Fruit fly (Drosophila melanogaster) whole organism, wandering third instar larva: ENCODE measurements around the gene pn.

Experiments
- Abd-B ChIP-seq: fragments of >200 bp; optimal IDR thresholded peaks from 2 replicates; lab custom pipeline; 2017; ENCODE audit warnings: missing biosample characterization, missing genetic modification characterization
- CG32264 ChIP-seq: fragments of 200-800 bp; sonication (Bioruptor generic); optimal IDR thresholded peaks from 2 replicates; lab custom pipeline; 2016; ENCODE audit warnings: missing biosample characterization, missing genetic modification characterization
- CG9705 ChIP-seq: fragments of 200-800 bp; sonication (Bioruptor generic); optimal IDR thresholded peaks from 2 replicates; lab custom pipeline; 2018; ENCODE audit warnings: missing biosample characterization, mild to moderate bottlenecking, missing genetic modification characterization
- CrebA ChIP-seq: fragments of 200-800 bp; sonication (Bioruptor generic); optimal IDR thresholded peaks from 2 replicates; lab custom pipeline; 2016; ENCODE audit warnings: missing biosample characterization, mild to moderate bottlenecking, missing genetic modification characterization, borderline replicate concordance
- Dfd ChIP-seq: fragments of >200 bp; optimal IDR thresholded peaks from 2 replicates; lab custom pipeline; 2017; ENCODE audit warnings: missing biosample characterization, missing genetic modification characterization
- Dif ChIP-seq: fragments of 200-275, 200-300 bp; sonication (Bioruptor generic); optimal IDR thresholded peaks from 2 replicates; lab custom pipeline; 2018; ENCODE audit warnings: missing biosample characterization, missing genetic modification characterization; ENCODE audit not compliant: partially characterized antibody
- GATAd ChIP-seq: sonication (Bioruptor generic); optimal IDR thresholded peaks from 2 replicates; lab custom pipeline; 2016; ENCODE audit warnings: missing biosample characterization, missing genetic modification characterization
- HLH106 ChIP-seq: fragments of 200-800 bp; optimal IDR thresholded peaks from 3 replicates; lab custom pipeline; 2019; ENCODE audit warnings: missing biosample characterization, mild to moderate bottlenecking, missing genetic modification characterization, moderate library complexity
- Hnf4 ChIP-seq: fragments of 200-800 bp; sonication (Bioruptor generic); optimal IDR thresholded peaks from 2 replicates; lab custom pipeline; 2016; ENCODE audit warnings: missing biosample characterization, mild to moderate bottlenecking, missing genetic modification characterization
- Hr78 ChIP-seq: fragments of >200 bp; optimal IDR thresholded peaks from 2 replicates; lab custom pipeline; 2017; ENCODE audit warnings: missing biosample characterization, missing genetic modification characterization
- Hr83 ChIP-seq: fragments of 200-300 bp; sonication (Bioruptor generic); optimal IDR thresholded peaks from 2 replicates; lab custom pipeline; 2016; ENCODE audit warnings: missing biosample characterization, mild to moderate bottlenecking, missing genetic modification characterization, moderate library complexity; ENCODE audit not compliant: poor library complexity, severe bottlenecking
- Jra ChIP-seq: sonication (Bioruptor generic); optimal IDR thresholded peaks from 2 replicates; lab custom pipeline; 2016; ENCODE audit warnings: missing biosample characterization, missing genetic modification characterization
- Mio ChIP-seq: sonication (Bioruptor generic); optimal IDR thresholded peaks from 2 replicates; lab custom pipeline; 2016; ENCODE audit warnings: missing biosample characterization, missing genetic modification characterization
- Myc ChIP-seq: fragments of >200 bp; optimal IDR thresholded peaks from 2 replicates; lab custom pipeline; 2017
- N ChIP-seq: fragments of >200 bp; optimal IDR thresholded peaks from 2 replicates; lab custom pipeline; 2018; ENCODE audit warnings: missing biosample characterization, missing external identifiers, missing genetic modification characterization
- OdsH ChIP-seq: fragments of 200-800 bp; sonication (Bioruptor generic); optimal IDR thresholded peaks from 2 replicates; lab custom pipeline; 2016; ENCODE audit warnings: missing biosample characterization, mild to moderate bottlenecking, missing genetic modification characterization
- Rel ChIP-seq, 2 experiments: fragments of 200-800 bp; sonication (Bioruptor generic) in 1 of 2; optimal IDR thresholded peaks; 2 replicates in 1 of 2; 3 replicates in 1 of 2; lab custom pipeline; 2016 to 2019; ENCODE audit warnings: mild to moderate bottlenecking in 2 of 2, missing biosample characterization in 2 of 2, missing genetic modification characterization in 2 of 2, moderate library complexity in 1 of 2
- Sp1 ChIP-seq: fragments of 200-800 bp; sonication (Bioruptor generic); optimal IDR thresholded peaks from 3 replicates; lab custom pipeline; 2019; ENCODE audit warnings: missing biosample characterization, mild to moderate bottlenecking, missing genetic modification characterization, moderate library complexity
- Vsx2 ChIP-seq: fragments of 200-300, 225-300 bp; sonication (Bioruptor generic); optimal IDR thresholded peaks from 2 replicates; lab custom pipeline; 2018; ENCODE audit warnings: missing biosample characterization, missing genetic modification characterization; ENCODE audit not compliant: partially characterized antibody
- br ChIP-seq: fragments of 200-800 bp; sonication (Bioruptor generic); optimal IDR thresholded peaks from 2 replicates; lab custom pipeline; 2016; ENCODE audit warnings: missing biosample characterization, missing genetic modification characterization
- brk ChIP-seq: fragments of 200-800 bp; sonication (Bioruptor generic); optimal IDR thresholded peaks from 2 replicates; lab custom pipeline; 2016; ENCODE audit warnings: missing biosample characterization, mild to moderate bottlenecking, missing genetic modification characterization
- dl ChIP-seq, 2 experiments: fragments of 175-275, 200-275 bp in 1 of 2; fragments of 200-275 bp in 1 of 2; sonication (Bioruptor generic); optimal IDR thresholded peaks; lab custom pipeline; 2018; ENCODE audit warnings: mild to moderate bottlenecking in 2 of 2, missing biosample characterization in 2 of 2, missing genetic modification characterization in 2 of 2, moderate library complexity in 2 of 2; ENCODE audit not compliant: partially characterized antibody in 2 of 2, insufficient read depth in 1 of 2
- dmrt93B ChIP-seq: fragments of 200-800 bp; sonication (Bioruptor generic); optimal IDR thresholded peaks from 2 replicates; lab custom pipeline; 2018; ENCODE audit warnings: missing biosample characterization, mild to moderate bottlenecking, missing genetic modification characterization
- dsf ChIP-seq: sonication (Bioruptor generic); optimal IDR thresholded peaks from 2 replicates; lab custom pipeline; 2016; ENCODE audit warnings: missing biosample characterization, missing genetic modification characterization, borderline replicate concordance
- ey ChIP-seq: fragments of 200-800 bp; sonication (Bioruptor generic); optimal IDR thresholded peaks from 2 replicates; lab custom pipeline; 2016; ENCODE audit warnings: missing biosample characterization, missing genetic modification characterization
- foxo ChIP-seq, 2 experiments: fragments of 200-800 bp; sonication (Bioruptor generic); optimal IDR thresholded peaks; 2 replicates in 1 of 2; 3 replicates in 1 of 2; lab custom pipeline; 2016 to 2017; ENCODE audit warnings: missing biosample characterization in 2 of 2, missing genetic modification characterization in 2 of 2
- fru ChIP-seq: fragments of 200-800 bp; sonication (Bioruptor generic); optimal IDR thresholded peaks from 3 replicates; lab custom pipeline; 2016; ENCODE audit warnings: missing biosample characterization, mild to moderate bottlenecking, missing genetic modification characterization
- h ChIP-seq: fragments of 200-800 bp; sonication (Bioruptor generic); optimal IDR thresholded peaks from 3 replicates; lab custom pipeline; 2016; ENCODE audit warnings: missing biosample characterization, mild to moderate bottlenecking, missing genetic modification characterization
- jim ChIP-seq: fragments of 175-275, 200-325 bp; sonication (Bioruptor generic); optimal IDR thresholded peaks from 2 replicates; lab custom pipeline; 2016; ENCODE audit warnings: missing biosample characterization, mild to moderate bottlenecking, missing genetic modification characterization
- lola ChIP-seq: fragments of >200 bp; optimal IDR thresholded peaks from 2 replicates; lab custom pipeline; 2017; ENCODE audit warnings: missing biosample characterization, missing genetic modification characterization
- psq ChIP-seq: fragments of 200-800 bp; sonication (Bioruptor generic); optimal IDR thresholded peaks from 3 replicates; lab custom pipeline; 2017; ENCODE audit warnings: missing biosample characterization, mild to moderate bottlenecking, missing genetic modification characterization, moderate library complexity
- rgr ChIP-seq: fragments of 200-800 bp; sonication (Bioruptor generic); optimal IDR thresholded peaks from 3 replicates; lab custom pipeline; 2016; ENCODE audit warnings: missing biosample characterization, mild to moderate bottlenecking, missing genetic modification characterization
- sage ChIP-seq: fragments of 200-800 bp; sonication (Bioruptor generic); optimal IDR thresholded peaks from 2 replicates; lab custom pipeline; 2016; ENCODE audit warnings: missing biosample characterization, mild to moderate bottlenecking, missing genetic modification characterization
- sv ChIP-seq: fragments of 200-800 bp; sonication (Bioruptor generic); optimal IDR thresholded peaks from 3 replicates; lab custom pipeline; 2016; ENCODE audit warnings: missing biosample characterization, missing genetic modification characterization
- tai ChIP-seq: sonication (Bioruptor generic); optimal IDR thresholded peaks from 2 replicates; lab custom pipeline; 2016; ENCODE audit warnings: missing biosample characterization, missing genetic modification characterization
- woc ChIP-seq: sonication (Bioruptor generic); optimal IDR thresholded peaks from 2 replicates; lab custom pipeline; 2016; ENCODE audit warnings: missing biosample characterization, mild to moderate bottlenecking, missing genetic modification characterization

The pn gene

dm6 chrX:2180750-2181261 is at the start of gene pn:
Gene pn (plus strand): TSS chrX:2181211.
- TF ChIP-seq CG32264 (GFP tag; lab: Kevin White, UChicago), result no peak
- TF ChIP-seq OdsH, result no peak
- no peak for TF ChIP-seq jim (GFP tag; lab: Kevin White, UChicago)
- TF ChIP-seq Rel (GFP tag; optimal IDR thresholded peaks at IDR 0.05; lab: Kevin White, UChicago), result no peak
- peak; percentile 20 for TF ChIP-seq Rel (tag; optimal IDR thresholded peaks at IDR 0.05; lab: Kevin White, UChicago)
- peak; percentile 71 for TF ChIP-seq Myc (lab: Kevin White, UChicago)
- TF ChIP-seq, all 38 proteins: peak for 2

dm6 chrX:2134226-2134880 is 46.7 kb upstream of the pn start:
- peak; percentile 75 for TF ChIP-seq dmrt93B
- no peak for TF ChIP-seq Hr83 (GFP tag; lab: Kevin White, UChicago)
- peak; percentile 93 for TF ChIP-seq fru (GFP tag; lab: Kevin White, UChicago)
- TF ChIP-seq h (GFP tag; lab: Kevin White, UChicago), result peak; percentile 91
- no peak for TF ChIP-seq jim (GFP tag; lab: Kevin White, UChicago)
- peak; percentile 36 for TF ChIP-seq Rel (GFP tag; optimal IDR thresholded peaks at IDR 0.05; lab: Kevin White, UChicago)
- TF ChIP-seq Rel (tag; optimal IDR thresholded peaks at IDR 0.05; lab: Kevin White, UChicago), result peak; percentile 9
- TF ChIP-seq tai (GFP tag; lab: Kevin White, UChicago), result peak; percentile 71
- peak; percentile 91 for TF ChIP-seq Sp1 (GFP tag; lab: Kevin White, UChicago)
- TF ChIP-seq Vsx2 (GFP tag; lab: Kevin White, UChicago), result no peak
- peak; percentile 91 for TF ChIP-seq HLH106
- TF ChIP-seq dl (GFP tag; optimal IDR thresholded peaks at IDR 0.05; lab: Kevin White, UChicago; ENCODE audit: insufficient read depth in 1 of 2, partially characterized antibody in 2 of 2), result no peak
- peak; percentile 49 for TF ChIP-seq brk (GFP tag; lab: Kevin White, UChicago)
- peak; percentile 15 for TF ChIP-seq Jra
- peak; percentile 70 for TF ChIP-seq CG32264 (GFP tag; lab: Kevin White, UChicago)
- peak; percentile 46 for TF ChIP-seq dsf
- TF ChIP-seq Dfd (GFP tag; lab: Kevin White, UChicago), result no peak
- TF ChIP-seq psq, result peak; percentile 62
- TF ChIP-seq N, result no peak
- no peak for TF ChIP-seq Dif (GFP tag; lab: Kevin White, UChicago)
- peak; percentile 4 for TF ChIP-seq sv
- TF ChIP-seq foxo (GFP tag; optimal IDR thresholded peaks at IDR 0.05; lab: Kevin White, UChicago), result peak; percentile 15 to 92
- TF ChIP-seq ey (GFP tag; lab: Kevin White, UChicago), result peak; percentile 88
- peak; percentile 92 for TF ChIP-seq br (GFP tag; lab: Kevin White, UChicago)
- peak; percentile 89 for TF ChIP-seq Hnf4 (GFP tag; lab: Kevin White, UChicago)
- TF ChIP-seq rgr (GFP tag; lab: Kevin White, UChicago), result peak; percentile 90
- TF ChIP-seq CG9705 (GFP tag; lab: Kevin White, UChicago), result peak; percentile 72
- TF ChIP-seq OdsH, result peak; percentile 87
- TF ChIP-seq sage (GFP tag; lab: Kevin White, UChicago), result peak; percentile 87
- TF ChIP-seq Mio, result peak; percentile 38
- peak; percentile 84 for TF ChIP-seq woc
- peak; percentile 44 for TF ChIP-seq GATAd (GFP tag; lab: Kevin White, UChicago)

- TF ChIP-seq CG9705 (GFP tag; lab: Kevin White, UChicago) (peak; percentile 94), ey (GFP tag; lab: Kevin White, UChicago) (peak; percentile 95), Mio (peak; percentile 52), OdsH (peak; percentile 92), lola (no peak), Jra (peak; percentile 87), Dfd (GFP tag; lab: Kevin White, UChicago) (peak; percentile 40), Rel (GFP tag; optimal IDR thresholded peaks at IDR 0.05; lab: Kevin White, UChicago) (peak; percentile 64), Rel (tag; optimal IDR thresholded peaks at IDR 0.05; lab: Kevin White, UChicago) (peak; percentile 93), jim (GFP tag; lab: Kevin White, UChicago) (peak; percentile 82), Hr83 (GFP tag; lab: Kevin White, UChicago) (peak; percentile 37), sv (peak; percentile 77), dl (GFP tag; optimal IDR thresholded peaks at IDR 0.05; lab: Kevin White, UChicago; ENCODE audit: insufficient read depth in 1 of 2, partially characterized antibody in 2 of 2) (peak in 1 of 2 experiments; percentile 55), rgr (GFP tag; lab: Kevin White, UChicago) (peak; percentile 92), br (GFP tag; lab: Kevin White, UChicago) (peak; percentile 91), CrebA (peak; percentile 66), Abd-B (GFP tag; lab: Kevin White, UChicago) (no peak), foxo (GFP tag; optimal IDR thresholded peaks at IDR 0.05; lab: Kevin White, UChicago) (peak; percentile 37 to 94), dmrt93B (peak; percentile 93), tai (GFP tag; lab: Kevin White, UChicago) (peak; percentile 87), GATAd (GFP tag; lab: Kevin White, UChicago) (no peak), Myc (lab: Kevin White, UChicago) (no peak), sage (GFP tag; lab: Kevin White, UChicago) (peak; percentile 83), Vsx2 (GFP tag; lab: Kevin White, UChicago) (peak; percentile 68), Hr78 (GFP tag; lab: Kevin White, UChicago) (no peak), Sp1 (GFP tag; lab: Kevin White, UChicago) (peak; percentile 96), h (GFP tag; lab: Kevin White, UChicago) (peak; percentile 95), fru (GFP tag; lab: Kevin White, UChicago) (peak; percentile 94), N (no peak), woc (peak; percentile 88), Hnf4 (GFP tag; lab: Kevin White, UChicago) (peak; percentile 83), CG32264 (GFP tag; lab: Kevin White, UChicago) (peak; percentile 58)
Measured at dm6 chrX:2134965-2135758, 45.8 kb upstream of the pn start.
